Fruit fly (Drosophila melanogaster) whole organism, pupa: ENCODE data around the gene spn-F.

Experiments used
- CG10348 ChIP-seq: fragments of 200-800 bp; sonication (Bioruptor generic); IDR thresholded peaks from 2 replicates; pipeline ENCODE4 v1.3.6; 2022; ENCODE audit warnings: missing biosample characterization, missing genetic modification characterization
- CG13204 ChIP-seq: fragments of 200-800 bp; sonication (Bioruptor generic); optimal IDR thresholded peaks from 2 replicates; lab custom pipeline; 2018; ENCODE audit warnings: missing biosample characterization, mild to moderate bottlenecking, missing genetic modification characterization, moderate library complexity
- CG32121 ChIP-seq: fragments of 200-800 bp; sonication (Bioruptor generic); IDR thresholded peaks from 2 replicates; pipeline ENCODE4 v1.3.6; 2022; ENCODE audit warnings: missing biosample characterization, missing genetic modification characterization
- CG8159 ChIP-seq: fragments of 200-800 bp; sonication (Bioruptor generic); optimal IDR thresholded peaks from 3 replicates; lab custom pipeline; 2018; ENCODE audit warnings: missing biosample characterization, mild to moderate bottlenecking, missing genetic modification characterization, moderate library complexity
- EcR ChIP-seq: fragments of 200-800 bp; sonication (Bioruptor generic); optimal IDR thresholded peaks from 3 replicates; lab custom pipeline; 2019; ENCODE audit warnings: missing biosample characterization, missing genetic modification characterization, mild to moderate bottlenecking, moderate library complexity, missing genetic modification reagents
- Ets98B ChIP-seq: fragments of 200-800 bp; sonication (Bioruptor generic); IDR thresholded peaks from 2 replicates; pipeline ENCODE4 v1.3.6; 2022; ENCODE audit warnings: missing biosample characterization, missing genetic modification characterization
- Snoo ChIP-seq: fragments of 200-800 bp; sonication (Bioruptor generic); optimal IDR thresholded peaks from 3 replicates; lab custom pipeline; 2017; ENCODE audit warnings: missing biosample characterization, mild to moderate bottlenecking, missing genetic modification characterization, inconsistent platforms

DNA sequence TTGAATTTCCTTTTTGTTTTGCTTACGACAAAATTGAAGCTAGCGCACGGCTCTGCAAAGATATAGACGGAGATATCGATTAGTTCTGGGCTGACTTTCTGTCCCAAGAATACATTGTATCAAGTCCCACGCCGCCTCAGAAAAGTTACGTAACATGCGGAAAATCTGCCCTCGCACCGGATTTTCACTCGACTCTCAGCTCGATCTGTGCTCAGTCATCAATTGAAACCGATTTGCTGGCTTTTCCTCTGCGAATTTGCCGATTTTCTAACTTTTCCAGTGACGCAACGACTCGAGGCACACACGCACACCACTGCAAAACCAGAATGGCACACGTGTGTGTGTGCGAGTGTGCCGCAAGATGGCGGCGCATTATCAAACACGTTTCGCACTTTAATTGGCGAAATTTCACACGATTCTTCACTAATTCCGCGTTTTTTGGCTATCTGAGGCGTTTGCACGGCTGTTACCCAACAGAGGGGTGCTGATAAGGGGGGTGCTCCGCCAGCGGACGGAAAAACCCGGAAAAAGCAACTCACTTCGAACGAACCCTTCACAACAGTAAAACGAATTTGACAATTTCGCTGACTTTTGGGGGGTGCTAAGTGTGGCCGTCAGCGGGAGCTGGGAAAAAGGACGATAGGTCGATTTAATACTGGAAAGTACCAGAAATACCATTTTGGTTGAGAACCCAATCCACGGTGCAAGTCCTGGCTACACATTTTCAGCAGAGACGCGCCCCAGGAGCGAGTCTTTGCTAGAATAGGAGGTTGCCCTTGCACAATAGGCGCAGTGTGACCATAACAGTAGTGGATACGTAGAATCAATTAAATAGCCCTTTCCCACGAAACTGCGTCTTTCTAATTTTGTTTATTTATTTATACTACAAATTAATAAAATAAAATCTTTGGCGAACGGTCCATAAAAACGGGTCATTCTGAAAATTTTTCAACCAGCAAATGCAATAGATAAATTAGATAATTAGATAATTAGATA is 35.6 kb upstream of the spn-F start, which contains the start of gene ATPsynC:
- peak; percentile 60 for TF ChIP-seq EcR (GFP tag; lab: Kevin White, UChicago)
- TF ChIP-seq Ets98B (GFP tag; lab: Robert Waterston, UW) = no peak
- TF ChIP-seq CG32121 (GFP tag; lab: Robert Waterston, UW) = no peak
- no peak for TF ChIP-seq CG10348
- peak; percentile 28 for TF ChIP-seq Snoo (tag; lab: Kevin White, UChicago)
- no peak for TF ChIP-seq CG13204 (GFP tag; lab: Kevin White, UChicago)
- TF ChIP-seq CG8159 (tag; lab: Kevin White, UChicago) = peak; percentile 11
